Fruit fly (Drosophila melanogaster): ENCODE measurements around the gene Coq8.

Coq8 gene

DNA sequence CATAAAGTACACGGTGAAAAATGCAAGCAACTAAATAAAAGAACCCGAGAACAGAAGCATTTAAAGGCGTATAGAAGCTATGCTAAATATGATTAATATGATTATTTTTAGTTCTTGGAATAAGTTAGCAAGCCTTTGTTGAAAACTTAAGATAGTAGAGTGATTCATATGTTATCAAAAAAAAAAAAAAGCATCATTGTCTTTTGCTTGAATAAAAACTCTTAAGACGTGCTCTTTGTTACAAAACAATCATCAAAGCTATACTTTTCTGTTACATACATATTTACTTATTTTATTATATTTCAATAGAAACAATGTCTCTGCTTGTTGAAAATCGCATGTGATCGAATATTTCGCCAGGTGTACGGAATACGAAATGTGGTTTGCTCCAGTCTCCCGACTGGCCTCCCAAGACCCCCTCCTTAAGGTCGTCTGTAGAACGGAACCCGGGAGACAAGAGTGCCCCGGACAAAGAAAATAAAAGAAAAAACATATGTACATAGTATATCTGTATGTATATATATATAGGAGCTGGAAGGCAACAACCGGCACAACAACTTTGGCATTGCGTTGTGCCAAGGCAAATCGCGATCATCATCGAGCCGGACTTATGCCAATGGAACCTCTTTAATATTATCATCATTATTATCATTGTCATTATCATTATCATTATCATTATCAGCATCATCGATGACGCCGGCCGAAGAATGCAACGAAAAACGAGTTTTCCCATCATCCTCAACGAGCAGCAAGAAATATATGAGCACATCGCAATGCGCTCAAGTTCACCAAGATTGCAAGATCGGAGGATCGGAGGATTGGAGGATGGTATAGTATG lies 9.4 kb downstream of the Coq8 start:
- TF ChIP-seq tai (GFP tag; optimal IDR thresholded peaks at IDR 0.05) (no peak), dl (GFP tag; optimal IDR thresholded peaks at IDR 0.05; ENCODE audit: insufficient read depth in 1 of 2, partially characterized antibody in 2 of 2) (no peak), sage (GFP tag; optimal IDR thresholded peaks at IDR 0.05) (no peak), dsf (GFP tag; optimal IDR thresholded peaks at IDR 0.05; ENCODE audit: borderline replicate concordance) (no peak), Hnf4 (GFP tag; optimal IDR thresholded peaks at IDR 0.05) (no peak), fru (GFP tag; optimal IDR thresholded peaks at IDR 0.05) (peak; percentile 35), dmrt93B (GFP tag; optimal IDR thresholded peaks at IDR 0.05) (peak; percentile 24), N (GFP tag; optimal IDR thresholded peaks at IDR 0.05) (no peak), HLH106 (tag; optimal IDR thresholded peaks at IDR 0.05) (peak; percentile 38), Dif (GFP tag; optimal IDR thresholded peaks at IDR 0.05; ENCODE audit: partially characterized antibody) (peak; percentile 22), CG32264 (GFP tag; optimal IDR thresholded peaks at IDR 0.05) (no peak), Rel (GFP tag; optimal IDR thresholded peaks at IDR 0.05) (peak; percentile 43), Rel (tag; optimal IDR thresholded peaks at IDR 0.05) (no peak), GATAd (GFP tag; optimal IDR thresholded peaks at IDR 0.05) (no peak), pan (optimal IDR thresholded peaks at IDR 0.05) (no peak), br (GFP tag; optimal IDR thresholded peaks at IDR 0.05) (peak; percentile 21), Jra (GFP tag; optimal IDR thresholded peaks at IDR 0.05) (no peak), CrebA (GFP tag; optimal IDR thresholded peaks at IDR 0.05; ENCODE audit: borderline replicate concordance) (no peak), Sp1 (GFP tag; optimal IDR thresholded peaks at IDR 0.05) (peak; percentile 51), rgr (GFP tag; optimal IDR thresholded peaks at IDR 0.05) (peak; percentile 7), Hr83 (GFP tag; optimal IDR thresholded peaks at IDR 0.05; ENCODE audit: poor library complexity, severe bottlenecking) (no peak), sv (GFP tag; optimal IDR thresholded peaks at IDR 0.05) (no peak), jim (GFP tag; optimal IDR thresholded peaks at IDR 0.05) (no peak), Vsx2 (GFP tag; optimal IDR thresholded peaks at IDR 0.05; ENCODE audit: partially characterized antibody) (no peak), brk (GFP tag; optimal IDR thresholded peaks at IDR 0.05) (no peak), h (GFP tag; optimal IDR thresholded peaks at IDR 0.05) (peak; percentile 5), Dfd (GFP tag; optimal IDR thresholded peaks at IDR 0.05) (no peak), ey (GFP tag; optimal IDR thresholded peaks at IDR 0.05) (peak; percentile 20), Hr78 (GFP tag; optimal IDR thresholded peaks at IDR 0.05) (no peak), usp (GFP tag; optimal IDR thresholded peaks at IDR 0.05) (no peak), OdsH (GFP tag; optimal IDR thresholded peaks at IDR 0.05) (peak; percentile 26), psq (GFP tag; optimal IDR thresholded peaks at IDR 0.05) (peak; percentile 21), foxo (GFP tag; optimal IDR thresholded peaks at IDR 0.05) (peak in 1 of 2 experiments; percentile 45), CG9705 (GFP tag; optimal IDR thresholded peaks at IDR 0.05) (no peak), Abd-B (GFP tag; optimal IDR thresholded peaks at IDR 0.05) (no peak), Mio (GFP tag; optimal IDR thresholded peaks at IDR 0.05) (no peak), Myc (optimal IDR thresholded peaks at IDR 0.05) (no peak), woc (GFP tag; optimal IDR thresholded peaks at IDR 0.05) (no peak)

DNA sequence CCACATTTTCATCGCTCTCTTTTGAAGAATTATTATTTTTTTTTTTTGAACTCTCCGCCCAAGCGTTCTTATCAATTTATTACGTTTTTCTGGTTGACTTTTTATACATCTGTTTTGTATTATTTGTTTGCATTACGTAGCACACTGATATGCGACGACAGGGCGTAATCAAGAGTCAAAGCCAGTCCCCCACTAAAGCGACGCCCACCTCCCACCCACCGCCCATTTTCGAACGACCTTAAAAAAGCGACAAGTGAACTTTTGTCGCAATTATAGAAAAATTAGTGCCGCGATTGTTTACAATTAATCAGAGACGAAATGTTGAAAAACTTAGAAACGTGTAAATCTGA lies 10.1 kb downstream of the Coq8 start:
- no peak for TF ChIP-seq woc (GFP tag; optimal IDR thresholded peaks at IDR 0.05)
- TF ChIP-seq CrebA (GFP tag; optimal IDR thresholded peaks at IDR 0.05; ENCODE audit: borderline replicate concordance) = peak; percentile 1
- TF ChIP-seq sv (GFP tag; optimal IDR thresholded peaks at IDR 0.05) = no peak
- TF ChIP-seq ey (GFP tag; optimal IDR thresholded peaks at IDR 0.05) = no peak
- no peak for TF ChIP-seq br (GFP tag; optimal IDR thresholded peaks at IDR 0.05)
- no peak for TF ChIP-seq Rel (GFP tag; optimal IDR thresholded peaks at IDR 0.05)
- no peak for TF ChIP-seq Rel (tag; optimal IDR thresholded peaks at IDR 0.05)

All from whole organism, wandering third instar larva.